Worm (Caenorhabditis elegans): Measurements from ENCODE around the gene F59E12.9.

DNA sequence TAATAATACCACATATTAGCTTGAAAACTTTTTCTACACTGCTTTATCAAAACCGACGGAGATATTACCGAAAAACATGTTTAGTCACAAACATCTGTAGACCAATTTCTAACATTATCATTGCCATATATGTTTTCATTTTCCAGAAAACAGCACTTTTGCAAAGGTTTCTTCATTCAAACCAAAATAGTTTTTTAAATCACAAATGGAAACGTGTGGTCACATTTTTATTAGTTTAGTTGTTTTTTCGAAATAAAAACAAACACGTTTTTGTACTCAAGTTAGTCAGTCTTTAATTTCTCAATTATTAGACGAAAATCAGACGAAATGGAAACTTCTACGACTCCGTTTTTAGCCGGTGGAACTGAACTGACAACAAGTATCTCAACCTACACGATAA lies 8.8 kb downstream of the F59E12.9 start, which contains the start of gene F59E12.3:
- TF ChIP-seq tbx-11 (GFP tag; IDR thresholded peaks at IDR 0.05): no peak
- no peak for TF ChIP-seq scrt-1 (GFP tag; IDR thresholded peaks at IDR 0.05)
- no peak for TF ChIP-seq ama-1 (optimal IDR thresholded peaks at IDR 0.05)
- TF ChIP-seq hnd-1 (tag; optimal IDR thresholded peaks at IDR 0.05): no peak
- TF ChIP-seq pes-1 (GFP tag; IDR thresholded peaks at IDR 0.05): no peak
- TF ChIP-seq hmg-4 (GFP tag; optimal IDR thresholded peaks at IDR 0.05): no peak
- no peak for TF ChIP-seq B0310.2 (tag; optimal IDR thresholded peaks at IDR 0.05)
- no peak for TF ChIP-seq aly-1 (tag; optimal IDR thresholded peaks at IDR 0.05)
- TF ChIP-seq ceh-36 (tag; optimal IDR thresholded peaks at IDR 0.05): no peak
- no peak for TF ChIP-seq ets-7 (tag; optimal IDR thresholded peaks at IDR 0.05)
- no peak for TF ChIP-seq tra-4 (tag; optimal IDR thresholded peaks at IDR 0.05)

All from whole organism, early embryonic.